Fruit fly (Drosophila melanogaster): ENCODE results near the gene yip7.

yip7 gene

dm6 chr3L:5989391-5990156 is 45.4 kb upstream of the yip7 start (continued):
- TF ChIP-seq Xrp1 (GFP tag; IDR thresholded peaks at IDR 0.05): 0 out of 2 replicates have a peak, but pooled peaks have one; percentile 8

DNA sequence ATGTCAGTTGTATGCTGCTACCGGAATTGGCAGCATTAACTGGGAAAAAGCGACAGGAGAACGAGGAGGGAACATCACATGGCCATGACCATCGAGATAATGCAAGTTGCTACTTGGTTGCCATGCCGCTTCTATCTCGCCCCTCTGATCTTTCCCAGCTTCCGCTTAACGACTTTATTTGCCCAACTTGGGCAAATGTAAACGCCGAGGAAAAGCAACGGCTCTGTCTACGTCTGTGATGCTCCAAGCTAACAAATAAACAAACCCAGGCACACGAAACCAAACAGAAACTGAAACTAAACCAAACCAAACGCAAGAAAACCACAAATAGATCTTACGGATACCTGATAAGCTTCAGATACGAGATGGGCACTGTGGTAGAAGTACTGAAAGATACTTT is 42.8 kb upstream of the yip7 start:
- TF ChIP-seq E2f1 (GFP tag; IDR thresholded peaks at IDR 0.05): no peak
- TF ChIP-seq Eip74EF (GFP tag; optimal IDR thresholded peaks at IDR 0.05): no peak
- TF ChIP-seq CG7963 (GFP tag; IDR thresholded peaks at IDR 0.05; ENCODE audit: partially characterized antibody): no peak
- no peak for TF ChIP-seq CG2889 (GFP tag; IDR thresholded peaks at IDR 0.05)
- TF ChIP-seq ems (GFP tag; optimal IDR thresholded peaks at IDR 0.05): no peak
- peak; percentile 16 for TF ChIP-seq dmrt11E (tag; optimal IDR thresholded peaks at IDR 0.05)
- TF ChIP-seq org-1 (GFP tag; optimal IDR thresholded peaks at IDR 0.05): no peak
- no peak for TF ChIP-seq bsh (GFP tag; optimal IDR thresholded peaks at IDR 0.05)
- no peak for TF ChIP-seq al (GFP tag; IDR thresholded peaks at IDR 0.05)
- TF ChIP-seq nerfin-1 (tag; optimal IDR thresholded peaks at IDR 0.05): peak; percentile 14
- TF ChIP-seq amos (GFP tag; IDR thresholded peaks at IDR 0.05; ENCODE audit: partially characterized antibody): no peak
- TF ChIP-seq CG33213 (GFP tag; optimal IDR thresholded peaks at IDR 0.05): no peak
- no peak for TF ChIP-seq dpn (GFP tag; optimal IDR thresholded peaks at IDR 0.05)
- TF ChIP-seq CG8388 (GFP tag; optimal IDR thresholded peaks at IDR 0.05): no peak
- peak; percentile 11 for TF ChIP-seq CG4707 (GFP tag; optimal IDR thresholded peaks at IDR 0.05)
- TF ChIP-seq vnd (GFP tag; IDR thresholded peaks at IDR 0.05; ENCODE audit: partially characterized antibody): no peak
- TF ChIP-seq NfI (GFP tag; optimal IDR thresholded peaks at IDR 0.05): no peak
- no peak for TF ChIP-seq CG2129 (GFP tag; IDR thresholded peaks at IDR 0.05; ENCODE audit: partially characterized antibody)
- no peak for TF ChIP-seq Side (GFP tag; optimal IDR thresholded peaks at IDR 0.05)
- no peak for TF ChIP-seq CG13287 (GFP tag; IDR thresholded peaks at IDR 0.05; ENCODE audit: partially characterized antibody)
- TF ChIP-seq dimm (GFP tag; IDR thresholded peaks at IDR 0.05): no peak
- TF ChIP-seq CG10267 (tag; optimal IDR thresholded peaks at IDR 0.05): no peak
- TF ChIP-seq CG14441 (GFP tag; IDR thresholded peaks at IDR 0.05): no peak
- TF ChIP-seq Adf1 (GFP tag; IDR thresholded peaks at IDR 0.05): no peak
- no peak for TF ChIP-seq gro (GFP tag; optimal IDR thresholded peaks at IDR 0.05)
- TF ChIP-seq Dip3 (GFP tag; optimal IDR thresholded peaks at IDR 0.05): no peak
- TF ChIP-seq eyg (GFP tag; optimal IDR thresholded peaks at IDR 0.05): no peak
- no peak for TF ChIP-seq unpg (GFP tag; optimal IDR thresholded peaks at IDR 0.05)
- TF ChIP-seq Doc3 (GFP tag; IDR thresholded peaks at IDR 0.05; ENCODE audit: partially characterized antibody): no peak
- no peak for TF ChIP-seq fu2 (GFP tag; optimal IDR thresholded peaks at IDR 0.05)
- TF ChIP-seq CG17359 (tag; optimal IDR thresholded peaks at IDR 0.05): no peak
- no peak for TF ChIP-seq CG30431 (GFP tag; optimal IDR thresholded peaks at IDR 0.05)
- peak; percentile 29 for TF ChIP-seq CG8359 (GFP tag; optimal IDR thresholded peaks at IDR 0.05; ENCODE audit: borderline replicate concordance)
- TF ChIP-seq klu (GFP tag; IDR thresholded peaks at IDR 0.05): no peak
- no peak for TF ChIP-seq stwl (tag; optimal IDR thresholded peaks at IDR 0.05)
- TF ChIP-seq D19A (tag; optimal IDR thresholded peaks at IDR 0.05): no peak
- TF ChIP-seq pfk (GFP tag; optimal IDR thresholded peaks at IDR 0.05): no peak
- TF ChIP-seq HmgD (GFP tag; optimal IDR thresholded peaks at IDR 0.05): no peak
- TF ChIP-seq CG15269 (tag; optimal IDR thresholded peaks at IDR 0.05): no peak
- TF ChIP-seq en (GFP tag; optimal IDR thresholded peaks at IDR 0.05): no peak
- TF ChIP-seq Optix (GFP tag; IDR thresholded peaks at IDR 0.05): no peak
- no peak for TF ChIP-seq Scr (GFP tag; IDR thresholded peaks at IDR 0.05; ENCODE audit: partially characterized antibody)
- no peak for TF ChIP-seq Dad (GFP tag; optimal IDR thresholded peaks at IDR 0.05)
- TF ChIP-seq cwo (GFP tag; optimal IDR thresholded peaks at IDR 0.05): no peak
- peak; percentile 30 for TF ChIP-seq Oli (tag; optimal IDR thresholded peaks at IDR 0.05)
- no peak for TF ChIP-seq CG42726 (GFP tag; IDR thresholded peaks at IDR 0.05; ENCODE audit: partially characterized antibody)
